Fruit fly (Drosophila melanogaster) whole organism, prepupa: ENCODE data around the gene CG46042.
A peak's percentile ranks its signal among the peaks of the same experiment; 100 is the strongest.

ENCODE experiments used
- Blimp-1 ChIP-seq: fragments of 200-800 bp; sonication (Bioruptor generic); optimal IDR thresholded peaks from 3 replicates; lab custom pipeline; 2017; ENCODE audit warnings: missing biosample characterization, missing genetic modification characterization, mild to moderate bottlenecking, moderate library complexity, missing genetic modification reagents
- CG10669 ChIP-seq: fragments of 200-800 bp; sonication (Bioruptor generic); optimal IDR thresholded peaks from 3 replicates; lab custom pipeline; 2018; ENCODE audit warnings: missing biosample characterization, mild to moderate bottlenecking, missing genetic modification characterization, moderate library complexity
- CG11294 ChIP-seq: fragments of 200-800 bp; sonication (Bioruptor generic); IDR thresholded peaks from 2 replicates; pipeline ENCODE4 v1.3.6; 2022; ENCODE audit warnings: missing biosample characterization, missing genetic modification characterization
- CG11762 ChIP-seq: fragments of 200-800 bp; sonication (Bioruptor generic); optimal IDR thresholded peaks from 3 replicates; lab custom pipeline; 2016; ENCODE audit warnings: missing biosample characterization, missing genetic modification characterization; ENCODE audit not compliant: insufficient read depth
- CG11902 ChIP-seq: fragments of 200-800 bp; sonication (Bioruptor generic); optimal IDR thresholded peaks from 3 replicates; lab custom pipeline; 2016; ENCODE audit warnings: missing biosample characterization, missing genetic modification characterization
- CG1621 ChIP-seq: fragments of 200-800 bp; sonication (Bioruptor generic); optimal IDR thresholded peaks from 3 replicates; lab custom pipeline; 2018; ENCODE audit warnings: missing biosample characterization, mild to moderate bottlenecking, missing genetic modification characterization
- CG16779 ChIP-seq: fragments of 200-800 bp; sonication (Bioruptor generic); optimal IDR thresholded peaks from 3 replicates; lab custom pipeline; 2017; ENCODE audit warnings: missing biosample characterization, mild to moderate bottlenecking, missing genetic modification characterization
- CG3032 ChIP-seq: fragments of 200-800 bp; optimal IDR thresholded peaks from 2 replicates; lab custom pipeline; 2019; ENCODE audit warnings: missing biosample characterization, mild to moderate bottlenecking, missing genetic modification characterization, moderate library complexity
- CG31627 ChIP-seq: fragments of 200-800 bp; sonication (Bioruptor generic); optimal IDR thresholded peaks from 3 replicates; lab custom pipeline; 2016; ENCODE audit warnings: missing biosample characterization, missing genetic modification characterization
- CG32006 ChIP-seq: fragments of 200-800 bp; sonication (Bioruptor generic); optimal IDR thresholded peaks from 3 replicates; lab custom pipeline; 2017; ENCODE audit warnings: missing biosample characterization, mild to moderate bottlenecking, missing genetic modification characterization
- CG34406 ChIP-seq: fragments of 200-800 bp; sonication (Bioruptor generic); optimal IDR thresholded peaks from 3 replicates; lab custom pipeline; 2016; ENCODE audit warnings: missing biosample characterization, missing genetic modification characterization
- CG3919 ChIP-seq: fragments of 200-800 bp; sonication (Bioruptor generic); optimal IDR thresholded peaks from 3 replicates; lab custom pipeline; 2016; ENCODE audit warnings: missing biosample characterization, missing genetic modification characterization
- CG6163 ChIP-seq: fragments of 200-800 bp; sonication (Bioruptor generic); IDR thresholded peaks from 3 replicates; pipeline ENCODE4 v1.3.6; 2022; ENCODE audit warnings: missing biosample characterization, missing genetic modification characterization
- CG6276 ChIP-seq: fragments of 200-800 bp; sonication (Bioruptor generic); optimal IDR thresholded peaks from 2 replicates; lab custom pipeline; 2017; ENCODE audit warnings: missing biosample characterization, mild to moderate bottlenecking, missing genetic modification characterization
- CG6808 ChIP-seq: fragments of 200-800 bp; sonication (Bioruptor generic); optimal IDR thresholded peaks from 3 replicates; lab custom pipeline; 2017; ENCODE audit warnings: missing biosample characterization, missing genetic modification characterization, mild to moderate bottlenecking, moderate library complexity, missing genetic modification reagents
- CG6854 ChIP-seq: fragments of 200-800 bp; sonication (Bioruptor generic); optimal IDR thresholded peaks from 2 replicates; lab custom pipeline; 2017; ENCODE audit warnings: missing biosample characterization, mild to moderate bottlenecking, missing genetic modification characterization
- CG7368 ChIP-seq: fragments of 200-800 bp; sonication (Bioruptor generic); optimal IDR thresholded peaks from 3 replicates; lab custom pipeline; 2016; ENCODE audit warnings: missing biosample characterization, missing genetic modification characterization
- CG8119 ChIP-seq: fragments of 200-800 bp; sonication (Bioruptor generic); IDR thresholded peaks from 3 replicates; pipeline ENCODE4 v1.3.6; 2022; ENCODE audit warnings: missing biosample characterization, missing genetic modification characterization
- CG8632 ChIP-seq: fragments of 200-800 bp; sonication (Bioruptor generic); optimal IDR thresholded peaks from 3 replicates; lab custom pipeline; 2016; ENCODE audit warnings: missing biosample characterization, missing genetic modification characterization
- Eip75B ChIP-seq: fragments of 200-800 bp; sonication (Bioruptor generic); optimal IDR thresholded peaks from 3 replicates; lab custom pipeline; 2016; ENCODE audit warnings: missing biosample characterization, missing genetic modification characterization
- Eip78C ChIP-seq: fragments of 200-800 bp; sonication (Bioruptor generic); peaks from one replicate; lab custom pipeline; 2016; ENCODE audit warnings: missing biosample characterization, missing genetic modification characterization
- Eip93F ChIP-seq: fragments of 200-800 bp; sonication (Bioruptor generic); optimal IDR thresholded peaks from 2 replicates; lab custom pipeline; 2016; ENCODE audit warnings: missing biosample characterization, mild to moderate bottlenecking, missing genetic modification characterization
- Ets21C ChIP-seq: fragments of 200-800 bp; sonication (Bioruptor generic); optimal IDR thresholded peaks from 3 replicates; lab custom pipeline; 2016; ENCODE audit warnings: missing biosample characterization, missing genetic modification characterization
- Ets96B ChIP-seq: fragments of 200-800 bp; optimal IDR thresholded peaks from 2 replicates; lab custom pipeline; 2019; ENCODE audit warnings: missing biosample characterization, mild to moderate bottlenecking, missing genetic modification characterization, moderate library complexity
- Gug ChIP-seq: fragments of 200-800 bp; sonication (Bioruptor generic); IDR thresholded peaks from 2 replicates; pipeline ENCODE4 v1.3.6; 2022; ENCODE audit warnings: missing biosample characterization, missing genetic modification characterization
- Hr39 ChIP-seq: fragments of 200-800 bp; sonication (Bioruptor generic); optimal IDR thresholded peaks from 2 replicates; lab custom pipeline; 2016; ENCODE audit warnings: missing biosample characterization, missing genetic modification characterization
- Lpt ChIP-seq: fragments of 200-800 bp; sonication (Bioruptor generic); optimal IDR thresholded peaks from 3 replicates; lab custom pipeline; 2016; ENCODE audit warnings: missing biosample characterization, missing genetic modification characterization
- Met ChIP-seq: fragments of 200-800 bp; sonication (Bioruptor generic); optimal IDR thresholded peaks from 3 replicates; lab custom pipeline; 2016; ENCODE audit warnings: missing biosample characterization, missing genetic modification characterization
- OdsH ChIP-seq: fragments of 200-800 bp; sonication (Bioruptor generic); optimal IDR thresholded peaks from 3 replicates; lab custom pipeline; 2016; ENCODE audit warnings: missing biosample characterization, missing genetic modification characterization
- Sox102F ChIP-seq: fragments of 200-800 bp; sonication (Bioruptor generic); optimal IDR thresholded peaks from 2 replicates; lab custom pipeline; 2016; ENCODE audit warnings: missing biosample characterization, mild to moderate bottlenecking, missing genetic modification characterization
- Sox14 ChIP-seq: fragments of 200-800 bp; sonication (Bioruptor generic); optimal IDR thresholded peaks from 3 replicates; lab custom pipeline; 2016; ENCODE audit warnings: missing biosample characterization, missing genetic modification characterization
- Sox15 ChIP-seq: fragments of 200-800 bp; sonication (Bioruptor generic); optimal IDR thresholded peaks from 3 replicates; lab custom pipeline; 2016; ENCODE audit warnings: missing biosample characterization, missing genetic modification characterization
- cyc ChIP-seq: fragments of 200-800 bp; sonication (Bioruptor generic); optimal IDR thresholded peaks from 3 replicates; lab custom pipeline; 2016; ENCODE audit warnings: missing biosample characterization, missing genetic modification characterization
- dac ChIP-seq: fragments of 200-800 bp; sonication (Bioruptor generic); optimal IDR thresholded peaks from 2 replicates; lab custom pipeline; 2017; ENCODE audit warnings: missing biosample characterization, mild to moderate bottlenecking, missing genetic modification characterization
- dsx ChIP-seq: fragments of 200-800 bp; optimal IDR thresholded peaks from 3 replicates; lab custom pipeline; 2019; ENCODE audit warnings: missing biosample characterization, mild to moderate bottlenecking, missing genetic modification characterization, moderate library complexity; ENCODE audit not compliant: poor library complexity, severe bottlenecking
- eg ChIP-seq: fragments of 200-800 bp; sonication (Bioruptor generic); IDR thresholded peaks from 3 replicates; pipeline ENCODE4 v1.3.6; 2022; ENCODE audit warnings: missing biosample characterization, missing genetic modification characterization
- esn ChIP-seq: fragments of 200-800 bp; sonication (Bioruptor generic); optimal IDR thresholded peaks from 2 replicates; lab custom pipeline; 2016; ENCODE audit warnings: missing biosample characterization, mild to moderate bottlenecking, missing genetic modification characterization, moderate library complexity
- fd59A ChIP-seq: fragments of 200-800 bp; sonication (Bioruptor generic); optimal IDR thresholded peaks from 2 replicates; lab custom pipeline; 2017; ENCODE audit warnings: missing biosample characterization, mild to moderate bottlenecking, missing genetic modification characterization, missing genetic modification reagents
- fd85E ChIP-seq: fragments of 200-800 bp; sonication (Bioruptor generic); optimal IDR thresholded peaks from 3 replicates; lab custom pipeline; 2016; ENCODE audit warnings: missing biosample characterization, missing genetic modification characterization
- fkh ChIP-seq: fragments of 200-800 bp; sonication (Bioruptor generic); optimal IDR thresholded peaks from 3 replicates; lab custom pipeline; 2017; ENCODE audit warnings: missing biosample characterization, mild to moderate bottlenecking, missing genetic modification characterization, moderate library complexity
- lz ChIP-seq: fragments of 200-800 bp; sonication (Bioruptor generic); optimal IDR thresholded peaks from 3 replicates; lab custom pipeline; 2016; ENCODE audit warnings: missing biosample characterization, missing genetic modification characterization
- net ChIP-seq: fragments of 200-800 bp; sonication (Bioruptor generic); optimal IDR thresholded peaks from 3 replicates; lab custom pipeline; 2016; ENCODE audit warnings: missing biosample characterization, missing genetic modification characterization
- pdm3 ChIP-seq: fragments of 200-800 bp; sonication (Bioruptor generic); optimal IDR thresholded peaks from 3 replicates; lab custom pipeline; 2016; ENCODE audit warnings: missing biosample characterization, missing genetic modification characterization
- spab ChIP-seq: fragments of 200-800 bp; sonication (Bioruptor generic); optimal IDR thresholded peaks from 2 replicates; lab custom pipeline; 2017; ENCODE audit warnings: missing biosample characterization, mild to moderate bottlenecking, missing genetic modification characterization, missing genetic modification reagents
- ss ChIP-seq, 2 experiments: fragments of 200-800 bp; sonication (Bioruptor generic); optimal IDR thresholded peaks; 2 replicates in 1 of 2; 3 replicates in 1 of 2; lab custom pipeline; 2017 to 2018; ENCODE audit warnings: mild to moderate bottlenecking in 2 of 2, missing biosample characterization in 2 of 2, missing genetic modification characterization in 2 of 2, moderate library complexity in 1 of 2
- topi ChIP-seq: fragments of 200-800 bp; sonication (Bioruptor generic); optimal IDR thresholded peaks from 3 replicates; lab custom pipeline; 2016; ENCODE audit warnings: missing biosample characterization, missing genetic modification characterization

CG46042 gene

dm6 chr3R:19905932-19906439 is 36.2 kb downstream of the CG46042 start (continued):
- TF ChIP-seq fd59A (GFP tag; lab: Kevin White, UChicago) (peak; percentile 85), Ets96B (tag; lab: Kevin White, UChicago) (peak; percentile 80), CG1621 (tag; lab: Kevin White, UChicago) (peak; percentile 82), spab (GFP tag; lab: Kevin White, UChicago) (peak; percentile 86), lz (peak; percentile 91), topi (GFP tag; lab: Kevin White, UChicago) (peak; percentile 84), CG8119 (GFP tag; lab: Robert Waterston, UW) (peak; percentile 86), CG34406 (GFP tag; lab: Kevin White, UChicago) (peak; percentile 86), CG8632 (peak; percentile 83), CG11762 (GFP tag; lab: Kevin White, UChicago) (peak; percentile 82), CG11902 (GFP tag; lab: Kevin White, UChicago) (peak; percentile 87), Ets21C (GFP tag; lab: Kevin White, UChicago) (peak; percentile 89), fd85E (GFP tag; lab: Kevin White, UChicago) (no peak), CG7368 (GFP tag; lab: Kevin White, UChicago) (peak; percentile 82)

- TF ChIP-seq Sox15 (peak; percentile 27), Eip78C (peak; percentile 79), cyc (GFP tag; lab: Kevin White, UChicago) (peak; percentile 55), Sox102F (GFP tag; lab: Kevin White, UChicago) (peak; percentile 63), ss (GFP tag; optimal IDR thresholded peaks at IDR 0.05; lab: Kevin White, UChicago) (peak; percentile 40 to 62), CG16779 (peak; percentile 49), Lpt (no peak), CG6276 (GFP tag; lab: Kevin White, UChicago) (no peak), Gug (0 out of 2 replicates have a peak, but pooled peaks have one; percentile 22), CG3032 (tag; lab: Kevin White, UChicago) (peak; percentile 53), Blimp-1 (no peak), eg (peak; percentile 64; the same call in 2 of the 3 replicates), CG11294 (GFP tag; lab: Robert Waterston, UW) (no peak), CG10669 (GFP tag; lab: Kevin White, UChicago) (peak; percentile 13), CG3919 (GFP tag; lab: Kevin White, UChicago) (peak; percentile 62), CG8632 (no peak), Eip75B (GFP tag; lab: Kevin White, UChicago) (peak; percentile 73), OdsH (GFP tag; lab: Kevin White, UChicago) (peak; percentile 42), fkh (GFP tag; lab: Kevin White, UChicago) (peak; percentile 60), Met (GFP tag; lab: Kevin White, UChicago) (peak; percentile 68), fd85E (GFP tag; lab: Kevin White, UChicago) (peak; percentile 29), CG32006 (GFP tag; lab: Kevin White, UChicago) (no peak), CG11762 (GFP tag; lab: Kevin White, UChicago) (no peak), pdm3 (GFP tag; lab: Kevin White, UChicago) (no peak), CG8119 (GFP tag; lab: Robert Waterston, UW) (peak; percentile 23; the same call in 1 of the 3 replicates), Hr39 (GFP tag; lab: Kevin White, UChicago) (peak; percentile 71), fd59A (GFP tag; lab: Kevin White, UChicago) (no peak), CG6854 (GFP tag; lab: Kevin White, UChicago) (peak; percentile 77), dac (no peak), CG34406 (GFP tag; lab: Kevin White, UChicago) (peak; percentile 35), Ets96B (tag; lab: Kevin White, UChicago) (peak; percentile 31), Eip93F (GFP tag; lab: Kevin White, UChicago) (no peak), lz (peak; percentile 68), CG11902 (GFP tag; lab: Kevin White, UChicago) (peak; percentile 19), CG6163 (GFP tag; lab: Robert Waterston, UW) (peak; percentile 50; the same call in 2 of the 3 replicates), CG31627 (GFP tag; lab: Kevin White, UChicago) (peak; percentile 66), esn (GFP tag; lab: Kevin White, UChicago) (peak; percentile 50), CG6808 (GFP tag; lab: Kevin White, UChicago) (peak; percentile 52), dsx (GFP tag; lab: Kevin White, UChicago) (peak; percentile 43), net (GFP tag; lab: Kevin White, UChicago) (peak; percentile 62), Sox14 (GFP tag; lab: Kevin White, UChicago) (peak; percentile 76)
Measured at dm6 chr3R:19904865-19905373, 37.3 kb downstream of the CG46042 start, which contains the start of the genes Surf6 and RhoGAP92B. TSS of gene Surf6 (minus strand) at chr3R:19904868. TSS of gene RhoGAP92B (plus strand) at chr3R:19905164.
